Fruit fly (Drosophila melanogaster): ENCODE results near the gene CG42296.

Gene CG42296

dm6 chr2L:1986343-1987280 lies 49.2 kb downstream of the CG42296 start:
- TF ChIP-seq CG34406 (GFP tag; optimal IDR thresholded peaks at IDR 0.05) (peak; percentile 55), Lpt (GFP tag; optimal IDR thresholded peaks at IDR 0.05) (peak; percentile 37), Ets21C (GFP tag; optimal IDR thresholded peaks at IDR 0.05) (peak; percentile 60), CG10631 (GFP tag; optimal IDR thresholded peaks at IDR 0.05) (no peak), fkh (GFP tag; optimal IDR thresholded peaks at IDR 0.05) (peak; percentile 65), CG6854 (GFP tag; optimal IDR thresholded peaks at IDR 0.05) (no peak), CG8119 (GFP tag; IDR thresholded peaks at IDR 0.05) (peak; percentile 39; the same call in 1 of the 3 replicates), cyc (GFP tag; optimal IDR thresholded peaks at IDR 0.05) (peak; percentile 44), Hr38 (GFP tag; optimal IDR thresholded peaks at IDR 0.05) (no peak), CG11902 (GFP tag; optimal IDR thresholded peaks at IDR 0.05) (peak; percentile 8), dsx (GFP tag; optimal IDR thresholded peaks at IDR 0.05; ENCODE audit: poor library complexity, severe bottlenecking) (peak; percentile 57), Eip75B (GFP tag; optimal IDR thresholded peaks at IDR 0.05) (peak; percentile 63), fd59A (GFP tag; optimal IDR thresholded peaks at IDR 0.05) (peak; percentile 38), CG11762 (GFP tag; optimal IDR thresholded peaks at IDR 0.05; ENCODE audit: insufficient read depth) (peak; percentile 47), CG10669 (GFP tag; optimal IDR thresholded peaks at IDR 0.05) (peak; percentile 40), Sox14 (GFP tag; optimal IDR thresholded peaks at IDR 0.05) (peak; percentile 56), net (GFP tag; optimal IDR thresholded peaks at IDR 0.05) (peak; percentile 49), pdm3 (GFP tag; optimal IDR thresholded peaks at IDR 0.05) (peak; percentile 69), CG9139 (GFP tag; optimal IDR thresholded peaks at IDR 0.05) (no peak), dac (GFP tag; optimal IDR thresholded peaks at IDR 0.05) (no peak), Eip78C (GFP tag) (peak; percentile 86), Met (GFP tag; optimal IDR thresholded peaks at IDR 0.05) (peak; percentile 70), eg (GFP tag; IDR thresholded peaks at IDR 0.05) (peak; percentile 60; the same call in 2 of the 3 replicates), CG3919 (GFP tag; optimal IDR thresholded peaks at IDR 0.05) (peak; percentile 64), esn (GFP tag; optimal IDR thresholded peaks at IDR 0.05) (peak; percentile 72), Ets96B (tag; optimal IDR thresholded peaks at IDR 0.05) (peak; percentile 40), CG16779 (tag; optimal IDR thresholded peaks at IDR 0.05) (no peak), achi (GFP tag; optimal IDR thresholded peaks at IDR 0.05) (peak; percentile 34), Sox102F (GFP tag; optimal IDR thresholded peaks at IDR 0.05) (no peak), Gug (GFP tag; IDR thresholded peaks at IDR 0.05) (no peak), OdsH (GFP tag; optimal IDR thresholded peaks at IDR 0.05) (peak; percentile 60), salr (GFP tag; optimal IDR thresholded peaks at IDR 0.05) (no peak), Sox15 (GFP tag; optimal IDR thresholded peaks at IDR 0.05) (no peak), CG1621 (tag; optimal IDR thresholded peaks at IDR 0.05) (peak; percentile 34), CG32006 (GFP tag; optimal IDR thresholded peaks at IDR 0.05) (peak; percentile 60), topi (GFP tag; optimal IDR thresholded peaks at IDR 0.05) (peak; percentile 54), lz (GFP tag; optimal IDR thresholded peaks at IDR 0.05) (peak; percentile 69), vri (GFP tag; optimal IDR thresholded peaks at IDR 0.05) (peak; percentile 79), acj6 (GFP tag; optimal IDR thresholded peaks at IDR 0.05) (peak; percentile 60), spab (GFP tag; optimal IDR thresholded peaks at IDR 0.05) (no peak), CG31627 (GFP tag; optimal IDR thresholded peaks at IDR 0.05) (peak; percentile 67), CG6276 (GFP tag; optimal IDR thresholded peaks at IDR 0.05) (no peak), CG11294 (GFP tag; IDR thresholded peaks at IDR 0.05) (peak; percentile 22; the same call in 1 of the 2 replicates), CG15336 (GFP tag; IDR thresholded peaks at IDR 0.05) (peak; percentile 50; the same call in 1 of the 2 replicates), CG8319 (GFP tag; optimal IDR thresholded peaks at IDR 0.05) (no peak), Hr4 (GFP tag; optimal IDR thresholded peaks at IDR 0.05) (peak; percentile 58), ss (GFP tag; optimal IDR thresholded peaks at IDR 0.05) (no peak), Smox (GFP tag; optimal IDR thresholded peaks at IDR 0.05) (peak; percentile 63), Hr39 (GFP tag; optimal IDR thresholded peaks at IDR 0.05) (peak; percentile 64)

All from whole organism, prepupa.